Fruit fly (Drosophila melanogaster) whole organism, embryonic: ENCODE results near the gene PIG-B.

Experiments
- ATbp ChIP-seq: fragments of 200-800 bp; sonication (Bioruptor generic); optimal IDR thresholded peaks from 2 replicates; lab custom pipeline; 2017; ENCODE audit warnings: missing biosample characterization, mild to moderate bottlenecking, missing genetic modification characterization, missing genetic modification reagents
- CG10366 ChIP-seq: fragments of 200-800 bp; sonication (Bioruptor generic); IDR thresholded peaks from 2 replicates; pipeline ENCODE4 v1.3.6; 2022; ENCODE audit warnings: missing biosample characterization, missing genetic modification characterization
- CG12219 ChIP-seq: fragments of 200-800 bp; sonication (Bioruptor generic); optimal IDR thresholded peaks from 3 replicates; lab custom pipeline; 2018; ENCODE audit warnings: missing biosample characterization, mild to moderate bottlenecking, missing genetic modification characterization
- CG12299 ChIP-seq: fragments of 200-800 bp; sonication (Bioruptor generic); optimal IDR thresholded peaks from 2 replicates; lab custom pipeline; 2018; ENCODE audit warnings: missing biosample characterization, mild to moderate bottlenecking, missing genetic modification characterization
- CG12659 ChIP-seq: fragments of 200-800 bp; sonication (Bioruptor generic); optimal IDR thresholded peaks from 3 replicates; lab custom pipeline; 2017; ENCODE audit warnings: mild to moderate bottlenecking, missing biosample characterization, missing genetic modification reagents, missing genetic modification characterization
- CG13894 ChIP-seq: fragments of 200-800 bp; sonication (Bioruptor generic); optimal IDR thresholded peaks from 3 replicates; lab custom pipeline; 2018; ENCODE audit warnings: missing biosample characterization, mild to moderate bottlenecking, missing genetic modification characterization, moderate library complexity
- CG1647 ChIP-seq: fragments of 200-800 bp; sonication (Bioruptor generic); optimal IDR thresholded peaks from 3 replicates; lab custom pipeline; 2016; ENCODE audit warnings: missing biosample characterization, missing genetic modification characterization
- CG16815 ChIP-seq: fragments of 200-800 bp; sonication (Bioruptor generic); optimal IDR thresholded peaks from 3 replicates; lab custom pipeline; 2017; ENCODE audit warnings: missing biosample characterization, mild to moderate bottlenecking, missing genetic modification characterization
- CG17568 ChIP-seq: fragments of 200-800 bp; sonication (Bioruptor generic); optimal IDR thresholded peaks from 2 replicates; lab custom pipeline; 2018; ENCODE audit warnings: missing biosample characterization, mild to moderate bottlenecking, missing genetic modification characterization, moderate library complexity
- CG17912 ChIP-seq: fragments of 200-800 bp; sonication (Bioruptor generic); optimal IDR thresholded peaks from 2 replicates; lab custom pipeline; 2018; ENCODE audit warnings: missing biosample characterization, mild to moderate bottlenecking, missing genetic modification characterization
- CG1792 ChIP-seq: fragments of 200-800 bp; sonication (Bioruptor generic); optimal IDR thresholded peaks from 2 replicates; lab custom pipeline; 2016; ENCODE audit warnings: missing biosample characterization, missing genetic modification characterization
- CG2202 ChIP-seq: fragments of 200-800 bp; sonication (Bioruptor generic); optimal IDR thresholded peaks from 2 replicates; lab custom pipeline; 2018; ENCODE audit warnings: missing biosample characterization, mild to moderate bottlenecking, missing genetic modification characterization
- CG2712 ChIP-seq: fragments of 200-800 bp; optimal IDR thresholded peaks from 3 replicates; lab custom pipeline; 2019; ENCODE audit warnings: missing biosample characterization, mild to moderate bottlenecking, missing genetic modification characterization, moderate library complexity
- CG2889 ChIP-seq: fragments of 200-800 bp; sonication (Bioruptor generic); IDR thresholded peaks from 3 replicates; pipeline ENCODE4 v1.3.6; 2022; ENCODE audit warnings: missing biosample characterization, missing genetic modification characterization
- CG32767 ChIP-seq: fragments of 200-800 bp; sonication (Bioruptor generic); IDR thresholded peaks from 2 replicates; pipeline ENCODE4 v1.3.6; 2022; ENCODE audit warnings: missing biosample characterization, missing genetic modification characterization
- CG34422 ChIP-seq: fragments of 200-800 bp; sonication (Bioruptor generic); IDR thresholded peaks from 3 replicates; pipeline ENCODE4 v1.3.6; 2022; ENCODE audit warnings: missing biosample characterization, missing genetic modification characterization
- CG3838 ChIP-seq: fragments of 200-800 bp; sonication (Bioruptor generic); optimal IDR thresholded peaks from 3 replicates; lab custom pipeline; 2016; ENCODE audit warnings: missing biosample characterization, missing genetic modification characterization
- CG42726 ChIP-seq: fragments of 200-800 bp; sonication (Bioruptor generic); IDR thresholded peaks from 2 replicates; pipeline ENCODE4 v1.3.6; 2022; ENCODE audit warnings: missing biosample characterization, missing genetic modification characterization; ENCODE audit not compliant: partially characterized antibody
- CG6683 ChIP-seq: fragments of 200-800 bp; sonication (Bioruptor generic); optimal IDR thresholded peaks from 2 replicates; lab custom pipeline; 2017; ENCODE audit warnings: missing biosample characterization, mild to moderate bottlenecking, missing genetic modification characterization, missing genetic modification reagents
- CG7357 ChIP-seq: fragments of 200-800 bp; sonication (Bioruptor generic); IDR thresholded peaks from 3 replicates; pipeline ENCODE4 v1.3.6; 2022; ENCODE audit warnings: missing biosample characterization, missing genetic modification characterization
- CG7745 ChIP-seq: fragments of 200-800 bp; sonication (Bioruptor generic); optimal IDR thresholded peaks from 2 replicates; lab custom pipeline; 2018; ENCODE audit warnings: missing biosample characterization, mild to moderate bottlenecking, missing genetic modification characterization, moderate library complexity
- CG8281 ChIP-seq: fragments of 200-800 bp; sonication (Bioruptor generic); optimal IDR thresholded peaks from 2 replicates; lab custom pipeline; 2018; ENCODE audit warnings: missing biosample characterization, mild to moderate bottlenecking, missing genetic modification characterization, moderate library complexity
- CG8359 ChIP-seq: fragments of 200-800 bp; sonication (Bioruptor generic); optimal IDR thresholded peaks from 2 replicates; lab custom pipeline; 2017; ENCODE audit warnings: missing biosample characterization, mild to moderate bottlenecking, missing genetic modification characterization, borderline replicate concordance
- CG9437 ChIP-seq: fragments of 200-800 bp; sonication (Bioruptor generic); optimal IDR thresholded peaks from 2 replicates; lab custom pipeline; 2018; ENCODE audit warnings: missing biosample characterization, mild to moderate bottlenecking, missing genetic modification characterization
- CoRest ChIP-seq: fragments of 200-800 bp; sonication (Bioruptor generic); optimal IDR thresholded peaks from 3 replicates; lab custom pipeline; 2018; ENCODE audit warnings: missing biosample characterization, mild to moderate bottlenecking, missing genetic modification characterization, moderate library complexity
- D19A ChIP-seq: fragments of 200-800 bp; optimal IDR thresholded peaks from 3 replicates; lab custom pipeline; 2019; ENCODE audit warnings: missing biosample characterization, mild to moderate bottlenecking, missing genetic modification characterization, moderate library complexity
- D19B ChIP-seq: fragments of 200-800 bp; sonication (Bioruptor generic); optimal IDR thresholded peaks from 2 replicates; lab custom pipeline; 2017; ENCODE audit warnings: missing biosample characterization, mild to moderate bottlenecking, missing genetic modification characterization
- Dip2 ChIP-seq: fragments of 200-800 bp; sonication (Bioruptor generic); IDR thresholded peaks from 2 replicates; pipeline ENCODE4 v1.3.6; 2022; ENCODE audit warnings: missing biosample characterization, missing genetic modification characterization
- Dll ChIP-seq: fragments of 200-800 bp; sonication (Bioruptor generic); IDR thresholded peaks from 4 replicates; pipeline ENCODE4 v1.3.6; 2022; ENCODE audit warnings: missing biosample characterization, missing genetic modification characterization; ENCODE audit not compliant: partially characterized antibody
- E2f2 ChIP-seq: fragments of 200-800 bp; sonication (Bioruptor generic); IDR thresholded peaks from 2 replicates; pipeline ENCODE4 v1.3.6; 2022; ENCODE audit warnings: missing biosample characterization, missing genetic modification characterization
- Sin3A ChIP-seq: fragments of >200 bp; optimal IDR thresholded peaks from 2 replicates; lab custom pipeline; 2018
- Xrp1 ChIP-seq: fragments of 200-800 bp; sonication (Bioruptor generic); IDR thresholded peaks from 2 replicates; pipeline ENCODE4 v1.3.6; 2022; ENCODE audit warnings: missing biosample characterization, missing genetic modification characterization
- abd-A ChIP-seq: fragments of 200-800 bp; sonication (Bioruptor generic); optimal IDR thresholded peaks from 3 replicates; lab custom pipeline; 2019; ENCODE audit warnings: missing biosample characterization, mild to moderate bottlenecking, missing genetic modification characterization, moderate library complexity
- ara ChIP-seq: fragments of 200-800 bp; sonication (Bioruptor generic); IDR thresholded peaks from 2 replicates; pipeline ENCODE4 v1.3.6; 2022; ENCODE audit warnings: missing biosample characterization, missing genetic modification characterization
- cad ChIP-seq: fragments of >200 bp; optimal IDR thresholded peaks from 2 replicates; lab custom pipeline; 2017; ENCODE audit warnings: missing biosample characterization, missing genetic modification characterization
- croc ChIP-seq: fragments of 200-800 bp; sonication (Bioruptor generic); conservative IDR thresholded peaks from 3 replicates; pipeline ENCODE4 v1.3.6; 2022; ENCODE audit warnings: missing biosample characterization, missing genetic modification characterization
- da ChIP-seq: fragments of 200-800 bp; sonication (Bioruptor generic); optimal IDR thresholded peaks from 2 replicates; lab custom pipeline; 2016; ENCODE audit warnings: missing biosample characterization, missing genetic modification characterization
- dmrt99B ChIP-seq: fragments of 200-800 bp; sonication (Bioruptor generic); optimal IDR thresholded peaks from 2 replicates; lab custom pipeline; 2018; ENCODE audit warnings: missing biosample characterization, mild to moderate bottlenecking, missing genetic modification characterization, moderate library complexity
- fd96Cb ChIP-seq: fragments of 200-800 bp; sonication (Bioruptor generic); optimal IDR thresholded peaks from 2 replicates; lab custom pipeline; 2018; ENCODE audit warnings: missing biosample characterization, mild to moderate bottlenecking, missing genetic modification characterization, moderate library complexity
- gce ChIP-seq: fragments of 200-800 bp; sonication (Bioruptor generic); IDR thresholded peaks from 3 replicates; pipeline ENCODE4 v1.3.6; 2022; ENCODE audit warnings: missing biosample characterization, missing genetic modification characterization
- gsb ChIP-seq: fragments of 200-800 bp; sonication (Bioruptor generic); IDR thresholded peaks from 2 replicates; pipeline ENCODE4 v1.3.6; 2022; ENCODE audit warnings: missing biosample characterization, missing genetic modification characterization
- jigr1 ChIP-seq: fragments of 200-800 bp; sonication (Bioruptor generic); IDR thresholded peaks from 3 replicates; pipeline ENCODE4 v1.3.6; 2022; ENCODE audit warnings: missing biosample characterization, missing genetic modification characterization
- lab ChIP-seq: fragments of 200-800 bp; sonication (Bioruptor generic); optimal IDR thresholded peaks from 3 replicates; lab custom pipeline; 2017; ENCODE audit warnings: missing biosample characterization, missing genetic modification characterization, mild to moderate bottlenecking, moderate library complexity, missing genetic modification reagents
- lbe ChIP-seq: fragments of 200-800 bp; sonication (Bioruptor generic); optimal IDR thresholded peaks from 2 replicates; lab custom pipeline; 2016; ENCODE audit warnings: missing biosample characterization, mild to moderate bottlenecking, missing genetic modification characterization
- lmd ChIP-seq: fragments of 200-800 bp; sonication (Bioruptor generic); IDR thresholded peaks from 2 replicates; pipeline ENCODE4 v1.3.6; 2022; ENCODE audit warnings: missing biosample characterization, missing genetic modification characterization
- nmo ChIP-seq: fragments of 200-800 bp; sonication (Bioruptor generic); optimal IDR thresholded peaks from 2 replicates; lab custom pipeline; 2018; ENCODE audit warnings: missing biosample characterization, mild to moderate bottlenecking, missing genetic modification characterization, moderate library complexity
- sc ChIP-seq, 3 experiments: fragments of >200 bp in 2 of 3; fragments of 200-800 bp in 1 of 3; sonication (Bioruptor generic) in 1 of 3; optimal IDR thresholded peaks; 2 replicates in 2 of 3; 3 replicates in 1 of 3; lab custom pipeline; 2017; ENCODE audit warnings: mild to moderate bottlenecking in 1 of 3, missing biosample characterization in 1 of 3, missing genetic modification characterization in 1 of 3, missing genetic modification reagents in 1 of 3
- schlank ChIP-seq: fragments of 200-800 bp; sonication (Bioruptor generic); optimal IDR thresholded peaks from 2 replicates; lab custom pipeline; 2018; ENCODE audit warnings: missing biosample characterization, mild to moderate bottlenecking, missing genetic modification characterization
- sug ChIP-seq: fragments of 200-800 bp; optimal IDR thresholded peaks from 2 replicates; lab custom pipeline; 2019; ENCODE audit warnings: missing biosample characterization, mild to moderate bottlenecking, missing genetic modification characterization, moderate library complexity
- zfh2 ChIP-seq: fragments of 200-800 bp; sonication (Bioruptor generic); optimal IDR thresholded peaks from 2 replicates; lab custom pipeline; 2016; ENCODE audit warnings: missing biosample characterization, missing genetic modification characterization

PIG-B gene

DNA sequence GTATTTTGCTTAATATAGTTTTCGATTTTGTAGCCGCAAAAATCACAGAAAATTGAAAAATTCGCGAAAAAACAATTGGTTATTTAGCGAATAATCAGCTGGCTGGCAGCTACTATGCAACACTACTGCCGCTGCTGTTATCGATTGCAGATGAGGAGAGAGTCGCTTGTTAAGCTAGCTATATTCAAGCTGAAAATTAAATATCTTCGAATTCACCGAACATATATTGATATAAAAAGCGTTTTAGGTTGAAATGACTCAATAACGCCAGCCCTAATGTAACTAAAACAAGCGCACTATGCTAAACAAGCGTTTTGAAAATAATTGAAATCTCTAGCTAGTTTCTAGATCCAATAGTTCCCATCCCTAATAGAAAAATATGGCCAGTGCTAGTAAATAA is 4.7 kb upstream of the PIG-B start, which contains the start of the genes CG32264, ntc and IntS10 (continued):
- peak; percentile 85 for TF ChIP-seq CoRest
- TF ChIP-seq CG8359, result no peak
- peak; percentile 14 for TF ChIP-seq CG17568 (GFP tag; lab: Kevin White, UChicago)
- peak; percentile 37; the same call in 1 of the 2 replicates for TF ChIP-seq E2f2 (GFP tag; lab: Robert Waterston, UW)
- no peak for TF ChIP-seq CG2202 (tag; lab: Kevin White, UChicago)
- no peak for TF ChIP-seq CG7357 (GFP tag; lab: Robert Waterston, UW)
- TF ChIP-seq abd-A (tag; lab: Kevin White, UChicago), result no peak
- TF ChIP-seq dmrt99B (tag; lab: Kevin White, UChicago), result no peak
- peak; percentile 29 for TF ChIP-seq CG12219 (GFP tag; lab: Kevin White, UChicago)
- peak; percentile 84 for TF ChIP-seq sug (tag; lab: Kevin White, UChicago)
- TF ChIP-seq CG32767, result no peak
- peak; percentile 36 for TF ChIP-seq CG3838
- no peak for TF ChIP-seq CG42726 (GFP tag; lab: Robert Waterston, UW)
- TF ChIP-seq nmo (GFP tag; lab: Kevin White, UChicago), result peak; percentile 86
- TF ChIP-seq cad (GFP tag; lab: Kevin White, UChicago), result no peak
- no peak for TF ChIP-seq gsb (GFP tag; lab: Robert Waterston, UW)
- TF ChIP-seq CG9437 (GFP tag; lab: Kevin White, UChicago), result peak; percentile 69
- peak; percentile 10 for TF ChIP-seq CG17912
- peak; percentile 72 for TF ChIP-seq CG1647 (GFP tag; lab: Kevin White, UChicago)
- TF ChIP-seq D19B (GFP tag; lab: Kevin White, UChicago), result peak; percentile 41
- TF ChIP-seq CG13894, result peak; percentile 62
- peak; percentile 7 for TF ChIP-seq fd96Cb
- peak; percentile 34; the same call in 2 of the 3 replicates for TF ChIP-seq croc (GFP tag; lab: Robert Waterston, UW)
- peak; percentile 51; the same call in 1 of the 2 replicates for TF ChIP-seq lmd (GFP tag; lab: Robert Waterston, UW)
- no peak for TF ChIP-seq jigr1 (GFP tag; lab: Robert Waterston, UW)
- TF ChIP-seq CG1792 (GFP tag; lab: Kevin White, UChicago), result peak; percentile 23
- no peak for TF ChIP-seq CG8281 (tag; lab: Kevin White, UChicago)
- peak; percentile 73 for TF ChIP-seq Sin3A (lab: Kevin White, UChicago)
- peak; percentile 25 for TF ChIP-seq da
- peak; percentile 64 for TF ChIP-seq CG16815 (GFP tag; lab: Kevin White, UChicago)
- TF ChIP-seq D19A, result peak; percentile 0
- TF ChIP-seq CG34422 (GFP tag; lab: Robert Waterston, UW), result 0 out of 3 replicates have a peak, but pooled peaks have one; percentile 47
- peak; percentile 10 for TF ChIP-seq schlank
- TF ChIP-seq Xrp1 (GFP tag; lab: Robert Waterston, UW), result 0 out of 2 replicates have a peak, but pooled peaks have one; percentile 51
- peak; percentile 69 for TF ChIP-seq lab (GFP tag; lab: Kevin White, UChicago)
- peak; percentile 91 for TF ChIP-seq zfh2 (GFP tag; lab: Kevin White, UChicago)
- peak; percentile 85 for TF ChIP-seq CG12659
- TF ChIP-seq CG12299, result no peak
- TF ChIP-seq CG10366 (GFP tag; lab: Robert Waterston, UW), result 0 out of 2 replicates have a peak, but pooled peaks have one; percentile 25
- TF ChIP-seq CG2889, result no peak
- peak; percentile 73; the same call in 3 of the 4 replicates for TF ChIP-seq Dll (GFP tag; lab: Robert Waterston, UW)
- TF ChIP-seq ATbp (GFP tag; lab: Kevin White, UChicago), result no peak
- TF ChIP-seq ara, result no peak
- no peak for TF ChIP-seq gce (GFP tag; lab: Robert Waterston, UW)
- TF ChIP-seq sc (optimal IDR thresholded peaks at IDR 0.05; lab: Kevin White, UChicago), result no peak
- peak; percentile 9 for TF ChIP-seq sc (GFP tag; optimal IDR thresholded peaks at IDR 0.05; lab: Kevin White, UChicago)
- TF ChIP-seq CG6683 (GFP tag; lab: Kevin White, UChicago), result peak; percentile 17
- no peak for TF ChIP-seq lbe (GFP tag; lab: Kevin White, UChicago)
- peak; percentile 52 for TF ChIP-seq CG2712 (tag; lab: Kevin White, UChicago)
- no peak for TF ChIP-seq CG7745 (tag; lab: Kevin White, UChicago)
- TF ChIP-seq Dip2 (GFP tag; lab: Robert Waterston, UW), result no peak
